Worm (Caenorhabditis elegans) whole organism, young adult: Measurements from ENCODE around the gene F38B7.2.

ENCODE experiments used
- B0035.1 ChIP-seq: sonication (generic microtip); optimal IDR thresholded peaks from 2 replicates; lab custom pipeline; 2016; ENCODE audit warnings: missing genetic modification characterization, mild to moderate bottlenecking, missing compliant biosample characterization, missing genotype, missing genetic modification reagents
- B0336.3 ChIP-seq: fragments of 200-800 bp; sonication (Bioruptor generic); IDR thresholded peaks from 2 replicates; pipeline ENCODE4 v1.3.6; 2022; ENCODE audit warnings: missing genetic modification characterization, missing compliant biosample characterization
- D2030.7 ChIP-seq: fragments of 200-800 bp; sonication (Bioruptor generic); IDR thresholded peaks from 2 replicates; pipeline ENCODE4 v1.3.6; 2022; ENCODE audit warnings: missing genetic modification reagents, missing genetic modification characterization, missing compliant biosample characterization
- F10E7.11 ChIP-seq: sonication (generic microtip); optimal IDR thresholded peaks from 2 replicates; lab custom pipeline; 2017; ENCODE audit warnings: mild to moderate bottlenecking, missing genetic modification characterization, moderate library complexity, missing compliant biosample characterization
- F22D6.2 ChIP-seq: sonication (generic microtip); optimal IDR thresholded peaks from 2 replicates; lab custom pipeline; 2016; ENCODE audit warnings: mild to moderate bottlenecking, missing genetic modification characterization, missing compliant biosample characterization
- F33H1.4 ChIP-seq: fragments of 200-800 bp; sonication (Bioruptor generic); IDR thresholded peaks from 2 replicates; pipeline ENCODE4 v1.3.6; 2022; ENCODE audit warnings: missing genetic modification reagents, missing genetic modification characterization, missing compliant biosample characterization
- F39B2.1 ChIP-seq: fragments of 200-800 bp; sonication (Bioruptor generic); IDR thresholded peaks from 2 replicates; pipeline ENCODE4 v1.3.6; 2022; ENCODE audit warnings: missing genetic modification reagents, missing genetic modification characterization, missing compliant biosample characterization
- F49E8.2 ChIP-seq: sonication (generic microtip); optimal IDR thresholded peaks from 3 replicates; lab custom pipeline; 2017; ENCODE audit warnings: missing genetic modification characterization, mild to moderate bottlenecking, missing compliant biosample characterization, antibody characterized with exemption, moderate library complexity; ENCODE audit not compliant: insufficient read depth
- F55B11.4 ChIP-seq: sonication (generic microtip); optimal IDR thresholded peaks from 2 replicates; lab custom pipeline; 2016; ENCODE audit warnings: missing compliant biosample characterization, missing genetic modification characterization, borderline replicate concordance; ENCODE audit not compliant: insufficient read depth
- T26A5.8 ChIP-seq: sonication (generic microtip); optimal IDR thresholded peaks from 2 replicates; lab custom pipeline; 2016; ENCODE audit warnings: missing genetic modification characterization, missing compliant biosample characterization
- Y53G8AR.9 ChIP-seq: fragments of 200-800 bp; sonication (Bioruptor generic); conservative IDR thresholded peaks from 2 replicates; pipeline ENCODE4 v1.3.6; 2022; ENCODE audit warnings: missing genetic modification reagents, missing genetic modification characterization, missing compliant biosample characterization
- Y79H2A.3 ChIP-seq: fragments of 200-800 bp; sonication (Bioruptor generic); conservative IDR thresholded peaks from 2 replicates; pipeline ENCODE4 v1.3.6; 2022; ENCODE audit warnings: missing genetic modification reagents, missing genetic modification characterization, missing compliant biosample characterization
- aptf-2 ChIP-seq: fragments of 200-800 bp; sonication (Bioruptor generic); conservative IDR thresholded peaks from 2 replicates; pipeline ENCODE4 v1.3.6; 2022; ENCODE audit warnings: missing genetic modification reagents, missing genetic modification characterization, missing compliant biosample characterization
- atf-7 ChIP-seq: sonication (generic microtip); optimal IDR thresholded peaks from 2 replicates; lab custom pipeline; 2017; ENCODE audit warnings: mild to moderate bottlenecking, missing genetic modification characterization, missing compliant biosample characterization
- attf-6 ChIP-seq: fragments of 200-800 bp; sonication (Bioruptor generic); IDR thresholded peaks from 2 replicates; pipeline ENCODE4 v1.3.6; 2022; ENCODE audit warnings: missing genetic modification reagents, missing genetic modification characterization, missing compliant biosample characterization
- bed-1 ChIP-seq: fragments of 200-800 bp; sonication (Bioruptor generic); IDR thresholded peaks from 2 replicates; pipeline ENCODE4 v1.3.6; 2022; ENCODE audit warnings: missing genetic modification reagents, missing genetic modification characterization, missing compliant biosample characterization
- ceh-100 ChIP-seq: fragments of 200-800 bp; sonication (Bioruptor generic); IDR thresholded peaks from 2 replicates; pipeline ENCODE4 v1.3.6; 2022; ENCODE audit warnings: missing genetic modification reagents, missing genetic modification characterization, missing compliant biosample characterization
- ceh-40 ChIP-seq: fragments of 200-800 bp; sonication (Bioruptor generic); IDR thresholded peaks from 2 replicates; pipeline ENCODE4 v1.3.6; 2022; ENCODE audit warnings: missing genetic modification characterization, missing compliant biosample characterization
- dox-1 ChIP-seq: fragments of 200-800 bp; sonication (Bioruptor generic); IDR thresholded peaks from 2 replicates; pipeline ENCODE4 v1.3.6; 2022; ENCODE audit warnings: missing genetic modification reagents, missing genetic modification characterization, missing compliant biosample characterization
- efl-1 ChIP-seq: fragments of 150-350 bp; optimal IDR thresholded peaks from 2 replicates; lab custom pipeline; 2014; ENCODE audit warnings: missing biosample characterization, missing genetic modification reagents, missing genetic modification characterization
- egl-18 ChIP-seq: fragments of 200-800 bp; sonication (Bioruptor generic); IDR thresholded peaks from 2 replicates; pipeline ENCODE4 v1.3.6; 2022; ENCODE audit warnings: missing genetic modification reagents, missing genetic modification characterization, missing compliant biosample characterization
- ekl-4 ChIP-seq: fragments of 200-800 bp; sonication (Bioruptor generic); IDR thresholded peaks from 2 replicates; pipeline ENCODE4 v1.3.6; 2022; ENCODE audit warnings: missing genetic modification reagents, missing genetic modification characterization, missing compliant biosample characterization
- fkh-3 ChIP-seq: sonication (generic microtip); optimal IDR thresholded peaks from 2 replicates; lab custom pipeline; 2016; ENCODE audit warnings: mild to moderate bottlenecking, missing genetic modification characterization, missing compliant biosample characterization
- gei-17 ChIP-seq: fragments of 200-800 bp; sonication (Bioruptor generic); optimal IDR thresholded peaks from 2 replicates; lab custom pipeline; 2018; ENCODE audit warnings: mild to moderate bottlenecking, missing genetic modification characterization, missing compliant biosample characterization
- him-1 ChIP-seq: sonication (generic microtip); optimal IDR thresholded peaks from 2 replicates; lab custom pipeline; 2016; ENCODE audit warnings: missing genotype, missing genetic modification reagents, missing genetic modification characterization, missing compliant biosample characterization
- hmg-1.2 ChIP-seq: fragments of 200-800 bp; sonication (Bioruptor generic); IDR thresholded peaks from 2 replicates; pipeline ENCODE4 v1.3.6; 2022; ENCODE audit warnings: missing genetic modification reagents, missing genetic modification characterization, missing compliant biosample characterization
- hmg-20 ChIP-seq: fragments of 200-800 bp; sonication (Bioruptor generic); IDR thresholded peaks from 2 replicates; pipeline ENCODE4 v1.3.6; 2022; ENCODE audit warnings: missing genetic modification reagents, missing genetic modification characterization, missing compliant biosample characterization
- hrde-1 ChIP-seq: sonication (generic microtip); optimal IDR thresholded peaks from 2 replicates; lab custom pipeline; 2016; ENCODE audit warnings: missing genetic modification characterization, mild to moderate bottlenecking, missing compliant biosample characterization, moderate library complexity, missing genotype, missing genetic modification reagents, borderline replicate concordance
- lin-26 ChIP-seq: fragments of 200-800 bp; sonication (Bioruptor generic); IDR thresholded peaks from 2 replicates; pipeline ENCODE4 v1.3.6; 2022; ENCODE audit warnings: missing genetic modification reagents, missing genetic modification characterization, missing compliant biosample characterization
- lir-1 ChIP-seq: fragments of 200-800 bp; sonication (Bioruptor generic); conservative IDR thresholded peaks from 2 replicates; pipeline ENCODE4 v1.3.6; 2022; ENCODE audit warnings: missing genetic modification reagents, missing genetic modification characterization, missing compliant biosample characterization
- lsl-1 ChIP-seq: fragments of 200-800 bp; sonication (Bioruptor generic); optimal IDR thresholded peaks from 2 replicates; lab custom pipeline; 2018; ENCODE audit warnings: mild to moderate bottlenecking, missing genetic modification characterization, moderate library complexity, missing compliant biosample characterization
- madf-8 ChIP-seq: fragments of 200-800 bp; sonication (Bioruptor generic); conservative IDR thresholded peaks from 2 replicates; pipeline ENCODE4 v1.3.6; 2022; ENCODE audit warnings: missing genetic modification reagents, missing genetic modification characterization, missing compliant biosample characterization
- nfya-2 ChIP-seq: fragments of 200-800 bp; sonication (Bioruptor generic); IDR thresholded peaks from 2 replicates; pipeline ENCODE4 v1.3.6; 2022; ENCODE audit warnings: missing genetic modification reagents, missing genetic modification characterization, missing compliant biosample characterization
- nhr-120 ChIP-seq: fragments of 200-800 bp; sonication (Bioruptor generic); IDR thresholded peaks from 2 replicates; pipeline ENCODE4 v1.3.6; 2022; ENCODE audit warnings: missing genetic modification characterization, missing compliant biosample characterization
- nhr-80 ChIP-seq: sonication (generic microtip); optimal IDR thresholded peaks from 2 replicates; lab custom pipeline; 2016; ENCODE audit warnings: missing genetic modification characterization, missing compliant biosample characterization
- pha-4 ChIP-seq: fragments of 150-350 bp; sonication (generic microtip); optimal IDR thresholded peaks from 2 replicates; lab custom pipeline; 2014; ENCODE audit warnings: missing biosample characterization, missing genetic modification reagents, missing genetic modification characterization
- rcor-1 ChIP-seq: fragments of 200-800 bp; sonication (Bioruptor generic); IDR thresholded peaks from 2 replicates; pipeline ENCODE4 v1.3.6; 2022; ENCODE audit warnings: missing genetic modification reagents, missing genetic modification characterization, missing compliant biosample characterization
- rec-8 ChIP-seq, 2 experiments: sonication (generic microtip); optimal IDR thresholded peaks; 2 replicates each; lab custom pipeline; 2016; ENCODE audit warnings: mild to moderate bottlenecking in 2 of 2, missing genetic modification characterization in 2 of 2, missing genetic modification reagents in 2 of 2, missing genotype in 2 of 2, missing biosample characterization in 1 of 2, missing compliant biosample characterization in 1 of 2, moderate library complexity in 1 of 2
- repo-1 ChIP-seq: sonication (generic microtip); optimal IDR thresholded peaks from 2 replicates; lab custom pipeline; 2017; ENCODE audit warnings: mild to moderate bottlenecking, missing genetic modification characterization, missing compliant biosample characterization
- rpc-1 ChIP-seq, 2 experiments: fragments of 150-350 bp in 1 of 2; sonication (generic microtip) in 1 of 2; optimal IDR thresholded peaks; 2 replicates each; lab custom pipeline; 2014 to 2018; ENCODE audit warnings: missing biosample characterization in 1 of 2, missing genetic modification characterization in 1 of 2, missing genetic modification reagents in 1 of 2, missing genotype in 1 of 2
- sdz-38 ChIP-seq: sonication (generic microtip); optimal IDR thresholded peaks from 2 replicates; lab custom pipeline; 2016; ENCODE audit warnings: missing genotype, missing genetic modification characterization, missing compliant biosample characterization
- snpc-1.1 ChIP-seq: sonication (generic microtip); optimal IDR thresholded peaks from 2 replicates; lab custom pipeline; 2017; ENCODE audit warnings: missing genetic modification characterization, mild to moderate bottlenecking, missing compliant biosample characterization, antibody characterized with exemption, moderate library complexity, missing genotype, missing genetic modification reagents; ENCODE audit not compliant: insufficient read depth
- snpc-3.4 ChIP-seq: sonication (generic microtip); optimal IDR thresholded peaks from 2 replicates; lab custom pipeline; 2017; ENCODE audit warnings: missing genetic modification characterization, mild to moderate bottlenecking, missing compliant biosample characterization, antibody characterized with exemption, moderate library complexity, missing genotype, missing genetic modification reagents
- snpc-4 ChIP-seq, 5 experiments: fragments of 150-350 bp in 1 of 5; sonication (generic microtip) in 4 of 5; optimal IDR thresholded peaks; 2 replicates each; lab custom pipeline; 2014 to 2018; ENCODE audit warnings: missing genetic modification characterization in 5 of 5, missing biosample characterization in 3 of 5, antibody characterized with exemption in 2 of 5, mild to moderate bottlenecking in 2 of 5, missing compliant biosample characterization in 2 of 5, missing genotype in 2 of 5, moderate library complexity in 2 of 5, missing genetic modification reagents in 1 of 5
- xnd-1 ChIP-seq: sonication (generic microtip); optimal IDR thresholded peaks from 2 replicates; lab custom pipeline; 2016; ENCODE audit warnings: missing genotype, missing genetic modification reagents, missing genetic modification characterization, missing compliant biosample characterization
- ztf-18 ChIP-seq: sonication (generic microtip); optimal IDR thresholded peaks from 2 replicates; lab custom pipeline; 2016; ENCODE audit warnings: missing genotype, mild to moderate bottlenecking, missing genetic modification characterization, missing compliant biosample characterization

Gene F38B7.2

ce11 chrV:11583212-11583611 is 39.4 kb downstream of the F38B7.2 start, which contains the start of gene srx-88:
Gene srx-88, plus strand, starts transcription at chrV:11583512.
- TF ChIP-seq nfya-2 (no peak), pha-4 (tag; lab: Kevin White, UChicago) (no peak), egl-18 (GFP tag; lab: Robert Waterston, UW) (no peak), aptf-2 (GFP tag; lab: Robert Waterston, UW) (no peak), ceh-40 (GFP tag; lab: Robert Waterston, UW) (no peak), F39B2.1 (GFP tag; lab: Robert Waterston, UW) (no peak), F55B11.4 (no peak), snpc-3.4 (tag; lab: Kevin White, UChicago) (no peak), Y53G8AR.9 (GFP tag; lab: Robert Waterston, UW) (no peak), F33H1.4 (no peak), B0336.3 (no peak), hmg-20 (GFP tag; lab: Robert Waterston, UW) (no peak), sdz-38 (no peak), lir-1 (GFP tag; lab: Robert Waterston, UW) (no peak), dox-1 (GFP tag; lab: Robert Waterston, UW) (no peak), atf-7 (tag; lab: Kevin White, UChicago) (no peak), B0035.1 (tag; lab: Kevin White, UChicago) (no peak), xnd-1 (tag; lab: Kevin White, UChicago) (no peak), Y79H2A.3 (GFP tag; lab: Robert Waterston, UW) (no peak)

- TF ChIP-seq him-1 (tag; lab: Kevin White, UChicago) (peak; percentile 93), nhr-120 (GFP tag; lab: Robert Waterston, UW) (0 out of 2 replicates have a peak, but pooled peaks have one; percentile 62), lsl-1 (GFP tag; lab: Kevin White, UChicago) (peak; percentile 55), ekl-4 (GFP tag; lab: Robert Waterston, UW) (peak; percentile 53; the same call in 1 of the 2 replicates), hrde-1 (no peak), madf-8 (GFP tag; lab: Robert Waterston, UW) (no peak), efl-1 (GFP tag; lab: Kevin White, UChicago) (no peak), B0336.3 (no peak), T26A5.8 (tag; lab: Kevin White, UChicago) (no peak), aptf-2 (GFP tag; lab: Robert Waterston, UW) (no peak), F49E8.2 (tag; lab: Kevin White, UChicago) (peak; percentile 56), snpc-1.1 (tag; lab: Kevin White, UChicago) (peak; percentile 94), lir-1 (GFP tag; lab: Robert Waterston, UW) (no peak), snpc-4 (GFP tag; optimal IDR thresholded peaks at IDR 0.05; lab: Kevin White, UChicago) (peak; percentile 91), snpc-4 (tag; optimal IDR thresholded peaks at IDR 0.05; lab: Kevin White, UChicago) (peak; percentile 90 to 97 (median 93)), lin-26 (GFP tag; lab: Robert Waterston, UW) (peak; percentile 99), fkh-3 (tag; lab: Kevin White, UChicago) (no peak), F22D6.2 (no peak), rcor-1 (peak; percentile 68), bed-1 (GFP tag; lab: Robert Waterston, UW) (no peak), gei-17 (GFP tag; lab: Kevin White, UChicago) (no peak), nhr-80 (tag; lab: Kevin White, UChicago) (no peak), ceh-100 (GFP tag; lab: Robert Waterston, UW) (peak; percentile 51), attf-6 (GFP tag; lab: Robert Waterston, UW) (peak; percentile 84), repo-1 (tag; lab: Kevin White, UChicago) (no peak), rpc-1 (optimal IDR thresholded peaks at IDR 0.05; lab: Kevin White, UChicago) (no peak), rpc-1 (tag; optimal IDR thresholded peaks at IDR 0.05; lab: Kevin White, UChicago) (peak; percentile 11), rec-8 (tag; optimal IDR thresholded peaks at IDR 0.05; lab: Kevin White, UChicago) (peak in 1 of 2 experiments; percentile 22), F10E7.11 (no peak), D2030.7 (GFP tag; lab: Robert Waterston, UW) (peak; percentile 77), ztf-18 (tag; lab: Kevin White, UChicago) (peak; percentile 17), hmg-1.2 (peak; percentile 81), snpc-3.4 (tag; lab: Kevin White, UChicago) (peak; percentile 84)
Measured at ce11 chrV:11585122-11585521, 41.4 kb downstream of the F38B7.2 start.
